Fruit fly (Drosophila melanogaster) whole organism, prepupa: ENCODE results near the gene CG4743.
A peak's percentile ranks its signal among the peaks of the same experiment; 100 is the strongest.

ENCODE experiments used
- CG10669 ChIP-seq: fragments of 200-800 bp; sonication (Bioruptor generic); optimal IDR thresholded peaks from 3 replicates; lab custom pipeline; 2018; ENCODE audit warnings: missing biosample characterization, mild to moderate bottlenecking, missing genetic modification characterization, moderate library complexity
- CG11762 ChIP-seq: fragments of 200-800 bp; sonication (Bioruptor generic); optimal IDR thresholded peaks from 3 replicates; lab custom pipeline; 2016; ENCODE audit warnings: missing biosample characterization, missing genetic modification characterization; ENCODE audit not compliant: insufficient read depth
- CG11902 ChIP-seq: fragments of 200-800 bp; sonication (Bioruptor generic); optimal IDR thresholded peaks from 3 replicates; lab custom pipeline; 2016; ENCODE audit warnings: missing biosample characterization, missing genetic modification characterization
- CG16779 ChIP-seq: fragments of 200-800 bp; sonication (Bioruptor generic); optimal IDR thresholded peaks from 3 replicates; lab custom pipeline; 2017; ENCODE audit warnings: missing biosample characterization, mild to moderate bottlenecking, missing genetic modification characterization
- CG3032 ChIP-seq: fragments of 200-800 bp; optimal IDR thresholded peaks from 2 replicates; lab custom pipeline; 2019; ENCODE audit warnings: missing biosample characterization, mild to moderate bottlenecking, missing genetic modification characterization, moderate library complexity
- CG31627 ChIP-seq: fragments of 200-800 bp; sonication (Bioruptor generic); optimal IDR thresholded peaks from 3 replicates; lab custom pipeline; 2016; ENCODE audit warnings: missing biosample characterization, missing genetic modification characterization
- CG32006 ChIP-seq: fragments of 200-800 bp; sonication (Bioruptor generic); optimal IDR thresholded peaks from 3 replicates; lab custom pipeline; 2017; ENCODE audit warnings: missing biosample characterization, mild to moderate bottlenecking, missing genetic modification characterization
- CG34406 ChIP-seq: fragments of 200-800 bp; sonication (Bioruptor generic); optimal IDR thresholded peaks from 3 replicates; lab custom pipeline; 2016; ENCODE audit warnings: missing biosample characterization, missing genetic modification characterization
- CG3919 ChIP-seq: fragments of 200-800 bp; sonication (Bioruptor generic); optimal IDR thresholded peaks from 3 replicates; lab custom pipeline; 2016; ENCODE audit warnings: missing biosample characterization, missing genetic modification characterization
- CG4318 ChIP-seq: fragments of 200-800 bp; sonication (Bioruptor generic); optimal IDR thresholded peaks from 3 replicates; lab custom pipeline; 2017; ENCODE audit warnings: missing biosample characterization, mild to moderate bottlenecking, missing genetic modification characterization
- CG6163 ChIP-seq: fragments of 200-800 bp; sonication (Bioruptor generic); IDR thresholded peaks from 3 replicates; pipeline ENCODE4 v1.3.6; 2022; ENCODE audit warnings: missing biosample characterization, missing genetic modification characterization
- CG6792 ChIP-seq: fragments of 200-800 bp; sonication (Bioruptor generic); optimal IDR thresholded peaks from 3 replicates; lab custom pipeline; 2016; ENCODE audit warnings: missing biosample characterization, missing genetic modification characterization
- CG6808 ChIP-seq: fragments of 200-800 bp; sonication (Bioruptor generic); optimal IDR thresholded peaks from 3 replicates; lab custom pipeline; 2017; ENCODE audit warnings: missing biosample characterization, missing genetic modification characterization, mild to moderate bottlenecking, moderate library complexity, missing genetic modification reagents
- CG6854 ChIP-seq: fragments of 200-800 bp; sonication (Bioruptor generic); optimal IDR thresholded peaks from 2 replicates; lab custom pipeline; 2017; ENCODE audit warnings: missing biosample characterization, mild to moderate bottlenecking, missing genetic modification characterization
- CG7368 ChIP-seq: fragments of 200-800 bp; sonication (Bioruptor generic); optimal IDR thresholded peaks from 3 replicates; lab custom pipeline; 2016; ENCODE audit warnings: missing biosample characterization, missing genetic modification characterization
- CG8319 ChIP-seq: fragments of 200-800 bp; sonication (Bioruptor generic); optimal IDR thresholded peaks from 3 replicates; lab custom pipeline; 2016; ENCODE audit warnings: missing biosample characterization, missing genetic modification characterization
- CG8632 ChIP-seq: fragments of 200-800 bp; sonication (Bioruptor generic); optimal IDR thresholded peaks from 3 replicates; lab custom pipeline; 2016; ENCODE audit warnings: missing biosample characterization, missing genetic modification characterization
- CG9139 ChIP-seq: fragments of 200-800 bp; sonication (Bioruptor generic); optimal IDR thresholded peaks from 3 replicates; lab custom pipeline; 2017; ENCODE audit warnings: missing biosample characterization, mild to moderate bottlenecking, missing genetic modification characterization
- Eip75B ChIP-seq: fragments of 200-800 bp; sonication (Bioruptor generic); optimal IDR thresholded peaks from 3 replicates; lab custom pipeline; 2016; ENCODE audit warnings: missing biosample characterization, missing genetic modification characterization
- Eip78C ChIP-seq: fragments of 200-800 bp; sonication (Bioruptor generic); peaks from one replicate; lab custom pipeline; 2016; ENCODE audit warnings: missing biosample characterization, missing genetic modification characterization
- Ets96B ChIP-seq: fragments of 200-800 bp; optimal IDR thresholded peaks from 2 replicates; lab custom pipeline; 2019; ENCODE audit warnings: missing biosample characterization, mild to moderate bottlenecking, missing genetic modification characterization, moderate library complexity
- Gug ChIP-seq: fragments of 200-800 bp; sonication (Bioruptor generic); IDR thresholded peaks from 2 replicates; pipeline ENCODE4 v1.3.6; 2022; ENCODE audit warnings: missing biosample characterization, missing genetic modification characterization
- Hr38 ChIP-seq: sonication (Bioruptor generic); optimal IDR thresholded peaks from 2 replicates; lab custom pipeline; 2016; ENCODE audit warnings: missing biosample characterization, missing genetic modification characterization
- Hr39 ChIP-seq: fragments of 200-800 bp; sonication (Bioruptor generic); optimal IDR thresholded peaks from 2 replicates; lab custom pipeline; 2016; ENCODE audit warnings: missing biosample characterization, missing genetic modification characterization
- Hr4 ChIP-seq: fragments of 200-800 bp; sonication (Bioruptor generic); optimal IDR thresholded peaks from 3 replicates; lab custom pipeline; 2016; ENCODE audit warnings: missing biosample characterization, missing genetic modification characterization
- Lpt ChIP-seq: fragments of 200-800 bp; sonication (Bioruptor generic); optimal IDR thresholded peaks from 3 replicates; lab custom pipeline; 2016; ENCODE audit warnings: missing biosample characterization, missing genetic modification characterization
- Met ChIP-seq: fragments of 200-800 bp; sonication (Bioruptor generic); optimal IDR thresholded peaks from 3 replicates; lab custom pipeline; 2016; ENCODE audit warnings: missing biosample characterization, missing genetic modification characterization
- OdsH ChIP-seq: fragments of 200-800 bp; sonication (Bioruptor generic); optimal IDR thresholded peaks from 3 replicates; lab custom pipeline; 2016; ENCODE audit warnings: missing biosample characterization, missing genetic modification characterization
- Smox ChIP-seq: fragments of 200-800 bp; sonication (Bioruptor generic); optimal IDR thresholded peaks from 3 replicates; lab custom pipeline; 2016; ENCODE audit warnings: missing biosample characterization, missing genetic modification characterization
- Sox102F ChIP-seq: fragments of 200-800 bp; sonication (Bioruptor generic); optimal IDR thresholded peaks from 2 replicates; lab custom pipeline; 2016; ENCODE audit warnings: missing biosample characterization, mild to moderate bottlenecking, missing genetic modification characterization
- Sox14 ChIP-seq: fragments of 200-800 bp; sonication (Bioruptor generic); optimal IDR thresholded peaks from 3 replicates; lab custom pipeline; 2016; ENCODE audit warnings: missing biosample characterization, missing genetic modification characterization
- Sox15 ChIP-seq: fragments of 200-800 bp; sonication (Bioruptor generic); optimal IDR thresholded peaks from 3 replicates; lab custom pipeline; 2016; ENCODE audit warnings: missing biosample characterization, missing genetic modification characterization
- achi ChIP-seq: fragments of 200-800 bp; sonication (Bioruptor generic); optimal IDR thresholded peaks from 3 replicates; lab custom pipeline; 2016; ENCODE audit warnings: missing biosample characterization, missing genetic modification characterization
- acj6 ChIP-seq: fragments of 200-800 bp; sonication (Bioruptor generic); optimal IDR thresholded peaks from 3 replicates; lab custom pipeline; 2016; ENCODE audit warnings: missing biosample characterization, missing genetic modification characterization
- dac ChIP-seq: fragments of 200-800 bp; sonication (Bioruptor generic); optimal IDR thresholded peaks from 2 replicates; lab custom pipeline; 2017; ENCODE audit warnings: missing biosample characterization, mild to moderate bottlenecking, missing genetic modification characterization
- dsx ChIP-seq: fragments of 200-800 bp; optimal IDR thresholded peaks from 3 replicates; lab custom pipeline; 2019; ENCODE audit warnings: missing biosample characterization, mild to moderate bottlenecking, missing genetic modification characterization, moderate library complexity; ENCODE audit not compliant: poor library complexity, severe bottlenecking
- esn ChIP-seq: fragments of 200-800 bp; sonication (Bioruptor generic); optimal IDR thresholded peaks from 2 replicates; lab custom pipeline; 2016; ENCODE audit warnings: missing biosample characterization, mild to moderate bottlenecking, missing genetic modification characterization, moderate library complexity
- fd59A ChIP-seq: fragments of 200-800 bp; sonication (Bioruptor generic); optimal IDR thresholded peaks from 2 replicates; lab custom pipeline; 2017; ENCODE audit warnings: missing biosample characterization, mild to moderate bottlenecking, missing genetic modification characterization, missing genetic modification reagents
- fd85E ChIP-seq: fragments of 200-800 bp; sonication (Bioruptor generic); optimal IDR thresholded peaks from 3 replicates; lab custom pipeline; 2016; ENCODE audit warnings: missing biosample characterization, missing genetic modification characterization
- fkh ChIP-seq: fragments of 200-800 bp; sonication (Bioruptor generic); optimal IDR thresholded peaks from 3 replicates; lab custom pipeline; 2017; ENCODE audit warnings: missing biosample characterization, mild to moderate bottlenecking, missing genetic modification characterization, moderate library complexity
- lz ChIP-seq: fragments of 200-800 bp; sonication (Bioruptor generic); optimal IDR thresholded peaks from 3 replicates; lab custom pipeline; 2016; ENCODE audit warnings: missing biosample characterization, missing genetic modification characterization
- net ChIP-seq: fragments of 200-800 bp; sonication (Bioruptor generic); optimal IDR thresholded peaks from 3 replicates; lab custom pipeline; 2016; ENCODE audit warnings: missing biosample characterization, missing genetic modification characterization
- pdm3 ChIP-seq: fragments of 200-800 bp; sonication (Bioruptor generic); optimal IDR thresholded peaks from 3 replicates; lab custom pipeline; 2016; ENCODE audit warnings: missing biosample characterization, missing genetic modification characterization
- spab ChIP-seq: fragments of 200-800 bp; sonication (Bioruptor generic); optimal IDR thresholded peaks from 2 replicates; lab custom pipeline; 2017; ENCODE audit warnings: missing biosample characterization, mild to moderate bottlenecking, missing genetic modification characterization, missing genetic modification reagents
- ss ChIP-seq, 2 experiments: fragments of 200-800 bp; sonication (Bioruptor generic); optimal IDR thresholded peaks; 2 replicates in 1 of 2; 3 replicates in 1 of 2; lab custom pipeline; 2017 to 2018; ENCODE audit warnings: mild to moderate bottlenecking in 2 of 2, missing biosample characterization in 2 of 2, missing genetic modification characterization in 2 of 2, moderate library complexity in 1 of 2
- svp ChIP-seq: fragments of 200-800 bp; sonication (Bioruptor generic); peaks from one replicate; lab custom pipeline; 2016; ENCODE audit warnings: missing biosample characterization, missing genetic modification characterization
- topi ChIP-seq: fragments of 200-800 bp; sonication (Bioruptor generic); optimal IDR thresholded peaks from 3 replicates; lab custom pipeline; 2016; ENCODE audit warnings: missing biosample characterization, missing genetic modification characterization
- vri ChIP-seq: fragments of 200-800 bp; sonication (Bioruptor generic); optimal IDR thresholded peaks from 3 replicates; lab custom pipeline; 2016; ENCODE audit warnings: missing biosample characterization, mild to moderate bottlenecking, missing genetic modification characterization

The CG4743 gene

DNA sequence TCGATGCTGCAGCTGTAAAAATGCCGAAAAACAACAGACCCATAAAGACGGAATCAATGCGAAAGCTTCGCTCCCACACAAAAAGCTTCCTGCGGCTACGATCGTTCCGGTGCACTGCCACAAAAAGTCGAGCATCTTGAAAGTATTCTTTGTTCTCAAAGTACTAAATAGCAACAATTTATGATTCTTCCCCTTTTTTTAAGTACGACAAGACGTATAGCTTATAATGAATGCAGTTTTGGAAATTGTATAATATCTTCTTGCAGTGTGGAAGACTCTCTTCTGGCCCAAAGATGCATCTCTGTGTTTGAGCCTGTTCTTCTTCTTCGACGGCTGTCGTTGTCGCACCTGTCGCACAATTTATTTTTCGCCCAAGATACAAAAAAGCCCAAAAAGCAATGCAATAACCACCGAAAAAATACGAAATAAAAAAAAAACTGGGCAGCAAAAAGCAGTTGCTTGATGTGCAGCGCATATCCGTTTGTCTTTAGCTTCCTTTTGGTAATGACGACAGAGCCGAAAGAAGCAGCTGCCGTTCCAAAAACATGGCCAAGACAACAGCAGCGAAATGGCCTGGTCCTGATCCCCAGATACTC is 46.4 kb downstream of the CG4743 start (continued):
- TF ChIP-seq CG6854 (GFP tag; lab: Kevin White, UChicago), result peak; percentile 85
- no peak for TF ChIP-seq CG16779 (tag; lab: Kevin White, UChicago)
- no peak for TF ChIP-seq CG32006 (GFP tag; lab: Kevin White, UChicago)
- peak; percentile 89 for TF ChIP-seq Met (GFP tag; lab: Kevin White, UChicago)
- peak; percentile 81 for TF ChIP-seq lz (GFP tag; lab: Kevin White, UChicago)
- TF ChIP-seq Gug (GFP tag; lab: Robert Waterston, UW), result no peak
- peak; percentile 68 for TF ChIP-seq CG34406 (GFP tag; lab: Kevin White, UChicago)
- TF ChIP-seq esn (GFP tag; lab: Kevin White, UChicago), result peak; percentile 91
- TF ChIP-seq Hr39 (GFP tag; lab: Kevin White, UChicago), result peak; percentile 88
- no peak for TF ChIP-seq Lpt
- TF ChIP-seq CG3032 (tag; lab: Kevin White, UChicago), result peak; percentile 16
- TF ChIP-seq dsx, result peak; percentile 2
- no peak for TF ChIP-seq CG10669 (GFP tag; lab: Kevin White, UChicago)
- peak; percentile 63 for TF ChIP-seq Eip75B (GFP tag; lab: Kevin White, UChicago)
- TF ChIP-seq dac (GFP tag; lab: Kevin White, UChicago), result no peak
- peak; percentile 67 for TF ChIP-seq pdm3 (GFP tag; lab: Kevin White, UChicago)
- peak; percentile 81 for TF ChIP-seq topi
- TF ChIP-seq CG6808 (GFP tag; lab: Kevin White, UChicago), result no peak
- TF ChIP-seq svp, result peak; percentile 95
- TF ChIP-seq CG9139 (GFP tag; lab: Kevin White, UChicago), result no peak
- peak; percentile 57 for TF ChIP-seq CG7368 (GFP tag; lab: Kevin White, UChicago)
- peak; percentile 87 for TF ChIP-seq CG31627 (GFP tag; lab: Kevin White, UChicago)
- TF ChIP-seq CG8632 (GFP tag; lab: Kevin White, UChicago), result peak; percentile 68
- peak; percentile 50 for TF ChIP-seq Sox15 (GFP tag; lab: Kevin White, UChicago)
- peak; percentile 53 for TF ChIP-seq achi
- TF ChIP-seq, all 60 proteins: peak for 38

DNA sequence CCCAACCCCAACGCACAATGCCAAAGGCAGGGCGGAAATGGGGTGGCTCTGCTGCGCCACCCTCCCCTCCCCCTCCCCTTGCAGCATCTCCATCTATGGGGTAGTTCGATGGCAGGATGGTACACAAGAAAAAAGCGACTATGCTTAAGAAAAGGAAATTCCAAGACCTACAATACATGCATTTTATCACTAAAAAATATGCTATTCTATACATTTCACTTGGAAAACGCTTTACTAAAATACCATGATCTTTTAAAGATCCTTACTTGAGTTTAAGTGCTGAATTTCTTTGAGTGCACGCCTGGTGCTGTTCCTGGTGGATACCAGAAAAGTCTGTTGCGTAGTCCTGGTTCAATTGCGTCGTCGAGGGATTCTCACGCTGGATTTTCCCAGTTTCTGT is 49.3 kb downstream of the CG4743 start:
- TF ChIP-seq dsx (no peak), acj6 (GFP tag; lab: Kevin White, UChicago) (peak; percentile 18), fd85E (GFP tag; lab: Kevin White, UChicago) (no peak), net (GFP tag; lab: Kevin White, UChicago) (no peak), CG8319 (GFP tag; lab: Kevin White, UChicago) (no peak), Sox102F (GFP tag; lab: Kevin White, UChicago) (peak; percentile 37), Lpt (no peak), CG4318 (no peak), lz (GFP tag; lab: Kevin White, UChicago) (peak; percentile 55), CG6163 (GFP tag; lab: Robert Waterston, UW) (peak; percentile 25; the same call in 1 of the 3 replicates), Ets96B (peak; percentile 15), CG11902 (GFP tag; lab: Kevin White, UChicago) (peak; percentile 33), CG3032 (tag; lab: Kevin White, UChicago) (peak; percentile 33), Sox14 (GFP tag; lab: Kevin White, UChicago) (no peak), Hr39 (GFP tag; lab: Kevin White, UChicago) (peak; percentile 43), spab (GFP tag; lab: Kevin White, UChicago) (peak; percentile 18), achi (peak; percentile 14), CG6792 (GFP tag; lab: Kevin White, UChicago) (peak; percentile 47), Hr4 (no peak), CG3919 (peak; percentile 15), CG6808 (GFP tag; lab: Kevin White, UChicago) (no peak), OdsH (no peak), Hr38 (GFP tag; lab: Kevin White, UChicago) (no peak), topi (peak; percentile 45), Smox (peak; percentile 45), CG11762 (GFP tag; lab: Kevin White, UChicago) (peak; percentile 17), fd59A (GFP tag; lab: Kevin White, UChicago) (peak; percentile 13), ss (GFP tag; optimal IDR thresholded peaks at IDR 0.05; lab: Kevin White, UChicago) (peak; percentile 5 to 49), Gug (GFP tag; lab: Robert Waterston, UW) (no peak), CG7368 (GFP tag; lab: Kevin White, UChicago) (peak; percentile 14), fkh (GFP tag; lab: Kevin White, UChicago) (no peak), CG10669 (GFP tag; lab: Kevin White, UChicago) (peak; percentile 19), svp (peak; percentile 55), vri (GFP tag; lab: Kevin White, UChicago) (no peak), Sox15 (GFP tag; lab: Kevin White, UChicago) (peak; percentile 18), Eip78C (GFP tag; lab: Kevin White, UChicago) (peak; percentile 80)
